Fruit fly (Drosophila melanogaster): ENCODE results near the gene CG9784.

CG9784 gene

dm6 chrX:16637594-16638485, 38.8 kb upstream of the CG9784 start, which contains the start of gene RpS19a (continued):
- 0 out of 2 replicates have a peak, but pooled peaks have one; percentile 48 for TF ChIP-seq gsb (GFP tag; IDR thresholded peaks at IDR 0.05)
- peak; percentile 1 for TF ChIP-seq CG16815 (GFP tag; optimal IDR thresholded peaks at IDR 0.05)
- no peak for TF ChIP-seq Atf3 (GFP tag; optimal IDR thresholded peaks at IDR 0.05)
- peak; percentile 87 for TF ChIP-seq Rfx (GFP tag; IDR thresholded peaks at IDR 0.05)
- peak; percentile 54 for TF ChIP-seq ewg (GFP tag; optimal IDR thresholded peaks at IDR 0.05)
- TF ChIP-seq CG5180 (GFP tag; optimal IDR thresholded peaks at IDR 0.05), result peak; percentile 73
- TF ChIP-seq ab (GFP tag; optimal IDR thresholded peaks at IDR 0.05), result no peak
- peak; percentile 28 for TF ChIP-seq HmgZ (tag; optimal IDR thresholded peaks at IDR 0.05)
- TF ChIP-seq Neu2 (GFP tag; optimal IDR thresholded peaks at IDR 0.05; ENCODE audit: borderline replicate concordance), result peak; percentile 21
- peak; percentile 8 for TF ChIP-seq Spps (tag; optimal IDR thresholded peaks at IDR 0.05)
- TF ChIP-seq D19A (tag; optimal IDR thresholded peaks at IDR 0.05), result peak; percentile 48
- peak; percentile 49 for TF ChIP-seq Sin3A (optimal IDR thresholded peaks at IDR 0.05)
- TF ChIP-seq CG6654 (GFP tag; optimal IDR thresholded peaks at IDR 0.05), result peak; percentile 55
- peak; percentile 9 for TF ChIP-seq pho (GFP tag; optimal IDR thresholded peaks at IDR 0.05)
- peak; percentile 92 for TF ChIP-seq CG11456 (GFP tag; IDR thresholded peaks at IDR 0.05)
- TF ChIP-seq CG5953 (GFP tag; IDR thresholded peaks at IDR 0.05), result peak; percentile 75
- TF ChIP-seq CG17912 (GFP tag; optimal IDR thresholded peaks at IDR 0.05), result peak; percentile 94
- peak; percentile 67; the same call in 2 of the 3 replicates for TF ChIP-seq H15 (GFP tag; IDR thresholded peaks at IDR 0.05)
- peak; percentile 71; the same call in 2 of the 3 replicates for TF ChIP-seq sr (GFP tag; IDR thresholded peaks at IDR 0.05)
- peak; percentile 37 for TF ChIP-seq grn (GFP tag; optimal IDR thresholded peaks at IDR 0.05)
- TF ChIP-seq gro (GFP tag; optimal IDR thresholded peaks at IDR 0.05), result peak; percentile 53
- TF ChIP-seq CG6683 (GFP tag; optimal IDR thresholded peaks at IDR 0.05), result peak; percentile 56
- no peak for TF ChIP-seq eve (GFP tag; optimal IDR thresholded peaks at IDR 0.05)
- TF ChIP-seq CG6791 (GFP tag; IDR thresholded peaks at IDR 0.05; ENCODE audit: partially characterized antibody), result no peak; the same call in 1 of the 3 replicates
- peak; percentile 95 for TF ChIP-seq MTF-1 (GFP tag; optimal IDR thresholded peaks at IDR 0.05; ENCODE audit: borderline replicate concordance)
- peak; percentile 11 for TF ChIP-seq bbx (GFP tag; IDR thresholded peaks at IDR 0.05; ENCODE audit: partially characterized antibody)
- peak; percentile 86 for TF ChIP-seq CG14710 (tag; optimal IDR thresholded peaks at IDR 0.05)
- TF ChIP-seq HLH4C (GFP tag; IDR thresholded peaks at IDR 0.05; ENCODE audit: partially characterized antibody), result 0 out of 3 replicates have a peak, but pooled peaks have one; percentile 58
- TF ChIP-seq unpg (GFP tag; optimal IDR thresholded peaks at IDR 0.05), result peak; percentile 66
- TF ChIP-seq CG4854 (GFP tag; optimal IDR thresholded peaks at IDR 0.05), result peak; percentile 65
- TF ChIP-seq luna (GFP tag; optimal IDR thresholded peaks at IDR 0.05), result peak; percentile 38
- peak; percentile 72 for TF ChIP-seq cg (GFP tag; optimal IDR thresholded peaks at IDR 0.05)
- TF ChIP-seq CG10147 (GFP tag; optimal IDR thresholded peaks at IDR 0.05), result peak; percentile 64
- 0 out of 2 replicates have a peak, but pooled peaks have one; percentile 20 for TF ChIP-seq dimm (GFP tag; IDR thresholded peaks at IDR 0.05)
- peak; percentile 94 for TF ChIP-seq CG7987 (GFP tag; optimal IDR thresholded peaks at IDR 0.05)
- TF ChIP-seq CG30403 (GFP tag; optimal IDR thresholded peaks at IDR 0.05), result peak; percentile 50
- peak; percentile 55 for TF ChIP-seq Lhr (GFP tag; optimal IDR thresholded peaks at IDR 0.05)
- TF ChIP-seq ranshi (GFP tag; IDR thresholded peaks at IDR 0.05), result peak; percentile 72
- no peak; the same call in 1 of the 2 replicates for TF ChIP-seq MBD-R2 (GFP tag; IDR thresholded peaks at IDR 0.05)
- no peak for TF ChIP-seq Dfd (GFP tag; optimal IDR thresholded peaks at IDR 0.05)
- TF ChIP-seq wdn (GFP tag; IDR thresholded peaks at IDR 0.05), result peak; percentile 57
- TF ChIP-seq CG6765 (GFP tag; optimal IDR thresholded peaks at IDR 0.05), result peak; percentile 89
- no peak for TF ChIP-seq CG10565 (GFP tag; optimal IDR thresholded peaks at IDR 0.05)
- TF ChIP-seq CG11398 (GFP tag; optimal IDR thresholded peaks at IDR 0.05), result peak; percentile 42
- TF ChIP-seq emc (GFP tag; optimal IDR thresholded peaks at IDR 0.05), result no peak
- peak; percentile 24 for TF ChIP-seq Blimp-1 (GFP tag; optimal IDR thresholded peaks at IDR 0.05)
- TF ChIP-seq Stat92E (GFP tag; optimal IDR thresholded peaks at IDR 0.05), result peak in 1 of 3 experiments; percentile 35
